Worm (Caenorhabditis elegans): ENCODE results near the gene moc-2.

ce11 chrV:6551707-6552390, 47.9 kb upstream of the moc-2 start, which contains the start of gene twk-10:
- TF ChIP-seq unc-39 (tag; optimal IDR thresholded peaks at IDR 0.05) (no peak), lin-38 (GFP tag; IDR thresholded peaks at IDR 0.05) (no peak), nhr-76 (tag; optimal IDR thresholded peaks at IDR 0.05) (no peak), lin-15B (tag; optimal IDR thresholded peaks at IDR 0.05) (no peak), ceh-82 (tag; optimal IDR thresholded peaks at IDR 0.05) (no peak), ama-1 (optimal IDR thresholded peaks at IDR 0.05) (no peak), ces-1 (GFP tag; optimal IDR thresholded peaks at IDR 0.05) (no peak), aly-2 (tag; optimal IDR thresholded peaks at IDR 0.05) (no peak), fos-1 (tag; optimal IDR thresholded peaks at IDR 0.05) (no peak), lin-39 (tag; optimal IDR thresholded peaks at IDR 0.05) (no peak)

Measured in whole organism, L4 larva.